Worm (Caenorhabditis elegans): Measurements from ENCODE around the gene srt-40.

- TF ChIP-seq lin-13 (tag; optimal IDR thresholded peaks at IDR 0.05) (no peak), blmp-1 (tag; optimal IDR thresholded peaks at IDR 0.05) (no peak), nhr-12 (tag; optimal IDR thresholded peaks at IDR 0.05) (no peak)
Measured at ce11 chrV:2166679-2167078, 39.4 kb downstream of the srt-40 start, which contains the start of gene srbc-19.
